Worm (Caenorhabditis elegans): ENCODE data around the gene idpp-16.

DNA sequence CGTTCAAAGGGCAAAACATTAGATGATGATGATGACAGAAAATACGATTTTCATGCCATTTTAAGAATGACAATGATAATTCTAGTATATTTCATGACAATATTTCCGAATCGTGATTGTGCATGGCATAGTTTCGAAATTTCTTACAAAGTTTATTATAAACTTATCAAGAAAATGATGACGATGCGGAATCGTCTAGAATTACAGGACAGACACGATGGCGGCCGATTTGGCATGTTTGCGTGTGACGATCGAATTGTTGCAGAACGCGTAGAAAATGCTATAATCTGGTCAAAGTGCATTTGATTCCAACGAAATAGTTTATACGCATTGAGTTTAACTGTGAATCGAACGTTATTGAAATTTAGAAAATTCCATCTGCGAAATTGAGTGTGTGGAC is 42.9 kb upstream of the idpp-16 start:
- TF ChIP-seq aly-2 (tag; optimal IDR thresholded peaks at IDR 0.05) (no peak), ces-1 (GFP tag; optimal IDR thresholded peaks at IDR 0.05) (no peak), blmp-1 (tag; optimal IDR thresholded peaks at IDR 0.05) (no peak), dpl-1 (GFP tag; optimal IDR thresholded peaks at IDR 0.05) (no peak), mef-2 (tag; optimal IDR thresholded peaks at IDR 0.05) (no peak), ceh-90 (tag; optimal IDR thresholded peaks at IDR 0.05) (no peak), nhr-84 (tag; optimal IDR thresholded peaks at IDR 0.05) (no peak), pqm-1 (tag; optimal IDR thresholded peaks at IDR 0.05) (no peak), nhr-237 (tag; optimal IDR thresholded peaks at IDR 0.05) (no peak)

All from whole organism, L1 larva.